Worm (Caenorhabditis elegans) whole organism, L1 larva: ENCODE results near the gene hbl-1.

Experiments
- C04F5.9 ChIP-seq: sonication (generic microtip); optimal IDR thresholded peaks from 2 replicates; lab custom pipeline; 2016; ENCODE audit warnings: missing genetic modification characterization, missing compliant biosample characterization
- C34B4.2 ChIP-seq: sonication (generic microtip); optimal IDR thresholded peaks from 2 replicates; lab custom pipeline; 2017; ENCODE audit warnings: mild to moderate bottlenecking, missing genetic modification characterization, missing compliant biosample characterization
- F16B12.6 ChIP-seq: fragments of 150-350 bp; optimal IDR thresholded peaks from 2 replicates; lab custom pipeline; 2014; ENCODE audit warnings: missing biosample characterization, missing genetic modification characterization
- aha-1 ChIP-seq: fragments of 150-350 bp; optimal IDR thresholded peaks from 2 replicates; lab custom pipeline; 2014; ENCODE audit warnings: missing biosample characterization, missing genetic modification characterization
- alr-1 ChIP-seq: fragments of 200-800 bp; sonication (Bioruptor generic); optimal IDR thresholded peaks from 2 replicates; lab custom pipeline; 2018; ENCODE audit warnings: borderline replicate concordance, mild to moderate bottlenecking, missing genetic modification characterization, missing compliant biosample characterization
- aly-2 ChIP-seq: fragments of 150-350 bp; optimal IDR thresholded peaks from 2 replicates; lab custom pipeline; 2014; ENCODE audit warnings: missing biosample characterization, missing genetic modification characterization
- blmp-1 ChIP-seq: fragments of 150-350 bp; optimal IDR thresholded peaks from 2 replicates; lab custom pipeline; 2014; ENCODE audit warnings: missing biosample characterization, missing genetic modification characterization
- ceh-63 ChIP-seq: fragments of 200-800 bp; sonication (Bioruptor generic); optimal IDR thresholded peaks from 2 replicates; lab custom pipeline; 2018; ENCODE audit warnings: mild to moderate bottlenecking, missing genetic modification characterization, missing compliant biosample characterization
- ceh-88 ChIP-seq: fragments of 200-800 bp; sonication (Bioruptor generic); IDR thresholded peaks from 2 replicates; pipeline ENCODE4 v1.3.6; 2022; ENCODE audit warnings: missing genetic modification characterization, missing compliant biosample characterization
- ceh-90 ChIP-seq: sonication (generic microtip); optimal IDR thresholded peaks from 2 replicates; lab custom pipeline; 2016; ENCODE audit warnings: missing genetic modification characterization, missing compliant biosample characterization
- ces-1 ChIP-seq: fragments of 150-350 bp; optimal IDR thresholded peaks from 2 replicates; lab custom pipeline; 2014; ENCODE audit warnings: missing biosample characterization, missing genetic modification reagents, missing genetic modification characterization
- dpl-1 ChIP-seq, 3 experiments: fragments of 150-350 bp in 2 of 3; sonication (generic microtip) in 1 of 3; optimal IDR thresholded peaks; 2 replicates each; lab custom pipeline; 2014 to 2017; ENCODE audit warnings: missing biosample characterization in 3 of 3, missing genetic modification characterization in 3 of 3, missing genetic modification reagents in 3 of 3
- efl-1 ChIP-seq, 4 experiments: fragments of 150-350 bp; optimal IDR thresholded peaks in 3 of 4; peaks in 1 of 4; 1 replicate in 1 of 4; 2 replicates in 3 of 4; lab custom pipeline; 2014; ENCODE audit warnings: missing biosample characterization in 2 of 4, missing genetic modification characterization in 2 of 4, missing genetic modification reagents in 2 of 4
- efl-3 ChIP-seq: fragments of 200-800 bp; sonication (Bioruptor generic); optimal IDR thresholded peaks from 2 replicates; lab custom pipeline; 2018; ENCODE audit warnings: mild to moderate bottlenecking, missing genetic modification characterization, missing compliant biosample characterization
- egl-13 ChIP-seq: sonication (generic microtip); optimal IDR thresholded peaks from 2 replicates; lab custom pipeline; 2016; ENCODE audit warnings: missing genotype, missing genetic modification reagents, missing genetic modification characterization, missing compliant biosample characterization
- elt-2 ChIP-seq: sonication (generic microtip); optimal IDR thresholded peaks from 2 replicates; lab custom pipeline; 2016; ENCODE audit warnings: missing genetic modification characterization, mild to moderate bottlenecking, inconsistent platforms, missing compliant biosample characterization, missing genetic modification reagents
- elt-3 ChIP-seq, 6 experiments: fragments of 150-350 bp in 1 of 6; sonication (generic microtip); optimal IDR thresholded peaks; 2 replicates each; lab custom pipeline; 2017 to 2018; ENCODE audit warnings: missing biosample characterization in 6 of 6, missing genetic modification characterization in 6 of 6, inconsistent platforms in 1 of 6
- ets-5 ChIP-seq: fragments of 200-800 bp; sonication (Bioruptor generic); IDR thresholded peaks from 2 replicates; pipeline ENCODE4 v1.3.6; 2022; ENCODE audit warnings: missing genetic modification characterization, missing compliant biosample characterization
- fkh-10 ChIP-seq: sonication (generic microtip); optimal IDR thresholded peaks from 2 replicates; lab custom pipeline; 2017; ENCODE audit warnings: missing biosample characterization, missing genetic modification reagents, missing genetic modification characterization
- fkh-8 ChIP-seq: sonication (generic microtip); optimal IDR thresholded peaks from 2 replicates; lab custom pipeline; 2016; ENCODE audit warnings: mild to moderate bottlenecking, missing genetic modification characterization, missing compliant biosample characterization
- fos-1 ChIP-seq: fragments of 150-350 bp; optimal IDR thresholded peaks from 2 replicates; lab custom pipeline; 2014; ENCODE audit warnings: missing biosample characterization, missing genetic modification characterization
- hlh-17 ChIP-seq: fragments of 200-800 bp; sonication (Bioruptor generic); optimal IDR thresholded peaks from 2 replicates; lab custom pipeline; 2018; ENCODE audit warnings: missing genetic modification characterization, mild to moderate bottlenecking, missing compliant biosample characterization, moderate library complexity, borderline replicate concordance
- hlh-4 ChIP-seq: sonication (generic microtip); optimal IDR thresholded peaks from 2 replicates; lab custom pipeline; 2016; ENCODE audit warnings: mild to moderate bottlenecking, missing genetic modification characterization, missing compliant biosample characterization
- irx-1 ChIP-seq: sonication (generic microtip); optimal IDR thresholded peaks from 2 replicates; lab custom pipeline; 2016; ENCODE audit warnings: missing genetic modification characterization, missing compliant biosample characterization
- isw-1 ChIP-seq: fragments of 200-800 bp; sonication (Bioruptor generic); IDR thresholded peaks from 2 replicates; pipeline ENCODE4 v1.3.6; 2022; ENCODE audit warnings: missing genetic modification characterization, missing compliant biosample characterization
- lin-14 ChIP-seq: fragments of 200-800 bp; sonication (Bioruptor generic); optimal IDR thresholded peaks from 2 replicates; lab custom pipeline; 2018; ENCODE audit warnings: mild to moderate bottlenecking, missing genetic modification characterization, moderate library complexity, missing compliant biosample characterization
- lin-35 ChIP-seq, 2 experiments: fragments of 150-350 bp; optimal IDR thresholded peaks; 2 replicates each; lab custom pipeline; 2014; ENCODE audit warnings: missing biosample characterization in 2 of 2, missing genetic modification characterization in 2 of 2, missing genetic modification reagents in 2 of 2
- lin-39 ChIP-seq: fragments of 150-350 bp; optimal IDR thresholded peaks from 2 replicates; lab custom pipeline; 2014; ENCODE audit warnings: missing biosample characterization, missing genetic modification reagents, missing genetic modification characterization
- lir-3 ChIP-seq: sonication (generic microtip); optimal IDR thresholded peaks from 2 replicates; lab custom pipeline; 2016; ENCODE audit warnings: mild to moderate bottlenecking, missing genetic modification characterization, moderate library complexity, missing compliant biosample characterization; ENCODE audit not compliant: poor library complexity
- lsy-2 ChIP-seq, 2 experiments: fragments of 150-350 bp; optimal IDR thresholded peaks; 2 replicates each; lab custom pipeline; 2014; ENCODE audit warnings: missing biosample characterization in 2 of 2, missing genetic modification characterization in 2 of 2
- mab-9 ChIP-seq: fragments of 200-800 bp; sonication (Bioruptor generic); IDR thresholded peaks from 2 replicates; pipeline ENCODE4 v1.3.6; 2022; ENCODE audit warnings: missing genetic modification reagents, missing genetic modification characterization, missing compliant biosample characterization
- mdl-1 ChIP-seq, 2 experiments: fragments of 150-350 bp; optimal IDR thresholded peaks; 2 replicates each; lab custom pipeline; 2014 to 2017; ENCODE audit warnings: missing biosample characterization in 2 of 2, missing genetic modification characterization in 2 of 2, inconsistent platforms in 1 of 2
- nhr-11 ChIP-seq: fragments of 150-350 bp; optimal IDR thresholded peaks from 2 replicates; lab custom pipeline; 2014; ENCODE audit warnings: missing biosample characterization, missing genetic modification characterization
- nhr-12 ChIP-seq: sonication (generic microtip); optimal IDR thresholded peaks from 2 replicates; lab custom pipeline; 2017; ENCODE audit warnings: missing biosample characterization, missing genetic modification characterization
- nhr-237 ChIP-seq: fragments of 150-350 bp; optimal IDR thresholded peaks from 2 replicates; lab custom pipeline; 2014; ENCODE audit warnings: missing biosample characterization, missing genetic modification characterization
- nhr-28 ChIP-seq: fragments of 150-350 bp; optimal IDR thresholded peaks from 2 replicates; lab custom pipeline; 2014; ENCODE audit warnings: missing biosample characterization, missing genetic modification characterization
- nhr-71 ChIP-seq: sonication (generic microtip); optimal IDR thresholded peaks from 2 replicates; lab custom pipeline; 2016; ENCODE audit warnings: mild to moderate bottlenecking, missing genetic modification characterization, moderate library complexity, missing compliant biosample characterization
- nhr-77 ChIP-seq: fragments of 150-350 bp; optimal IDR thresholded peaks from 2 replicates; lab custom pipeline; 2014; ENCODE audit warnings: missing biosample characterization, missing genetic modification characterization
- nhr-85 ChIP-seq: sonication (generic microtip); peaks from one replicate; lab custom pipeline; 2016; ENCODE audit warnings: missing genetic modification characterization, inconsistent platforms, missing compliant biosample characterization
- nhr-90 ChIP-seq: sonication (generic microtip); optimal IDR thresholded peaks from 2 replicates; lab custom pipeline; 2016; ENCODE audit warnings: mild to moderate bottlenecking, missing genetic modification characterization, missing compliant biosample characterization; ENCODE audit not compliant: poor library complexity
- pax-3 ChIP-seq: fragments of 200-800 bp; sonication (Bioruptor generic); optimal IDR thresholded peaks from 2 replicates; lab custom pipeline; 2018; ENCODE audit warnings: mild to moderate bottlenecking, missing genetic modification characterization, moderate library complexity, missing compliant biosample characterization
- pqm-1 ChIP-seq: sonication (generic microtip); optimal IDR thresholded peaks from 3 replicates; lab custom pipeline; 2017; ENCODE audit warnings: missing biosample characterization, missing genetic modification characterization
- skn-1 ChIP-seq: fragments of 150-350 bp; optimal IDR thresholded peaks from 2 replicates; lab custom pipeline; 2014; ENCODE audit warnings: missing biosample characterization, missing genetic modification characterization
- snpc-4 ChIP-seq: fragments of 150-350 bp; optimal IDR thresholded peaks from 2 replicates; lab custom pipeline; 2014; ENCODE audit warnings: missing biosample characterization, missing genetic modification characterization
- sptf-1 ChIP-seq: fragments of 150-350 bp; optimal IDR thresholded peaks from 2 replicates; lab custom pipeline; 2014; ENCODE audit warnings: missing biosample characterization, missing genetic modification characterization
- swsn-7 ChIP-seq: sonication (generic microtip); optimal IDR thresholded peaks from 2 replicates; lab custom pipeline; 2016; ENCODE audit warnings: missing genetic modification characterization, missing compliant biosample characterization
- tbx-2 ChIP-seq: sonication (generic microtip); optimal IDR thresholded peaks from 2 replicates; lab custom pipeline; 2016; ENCODE audit warnings: missing genetic modification characterization, missing compliant biosample characterization
- tlp-1 ChIP-seq: fragments of 150-350 bp; optimal IDR thresholded peaks from 2 replicates; lab custom pipeline; 2014; ENCODE audit warnings: missing biosample characterization, missing genetic modification characterization
- unc-130 ChIP-seq: fragments of 150-350 bp; optimal IDR thresholded peaks from 2 replicates; lab custom pipeline; 2017; ENCODE audit warnings: missing biosample characterization, missing genetic modification characterization, inconsistent platforms
- unc-86 ChIP-seq: sonication (generic microtip); optimal IDR thresholded peaks from 2 replicates; lab custom pipeline; 2016; ENCODE audit warnings: missing genetic modification characterization, missing compliant biosample characterization
- zag-1 ChIP-seq: fragments of 150-350 bp; optimal IDR thresholded peaks from 2 replicates; lab custom pipeline; 2014; ENCODE audit warnings: missing biosample characterization, missing genetic modification characterization
- zip-4 ChIP-seq: fragments of 200-800 bp; sonication (Bioruptor generic); optimal IDR thresholded peaks from 2 replicates; lab custom pipeline; 2018; ENCODE audit warnings: mild to moderate bottlenecking, missing genetic modification characterization, moderate library complexity, missing compliant biosample characterization
- ztf-4 ChIP-seq: fragments of 150-350 bp; optimal IDR thresholded peaks from 2 replicates; lab custom pipeline; 2014; ENCODE audit warnings: missing biosample characterization, missing genetic modification characterization

hbl-1 gene

ce11 chrX:5775804-5776252, 46.1 kb upstream of the hbl-1 start (continued):
- TF ChIP-seq C34B4.2 (tag; lab: Kevin White, UChicago), result no peak
- no peak for TF ChIP-seq nhr-12 (tag; lab: Kevin White, UChicago)
- TF ChIP-seq tlp-1 (tag; lab: Kevin White, UChicago), result no peak
- no peak for TF ChIP-seq ets-5 (GFP tag; lab: Robert Waterston, UW)
- TF ChIP-seq efl-3 (GFP tag; lab: Kevin White, UChicago), result no peak
- no peak for TF ChIP-seq ceh-63 (GFP tag; lab: Kevin White, UChicago)
- TF ChIP-seq skn-1 (tag; lab: Kevin White, UChicago), result peak; percentile 62
- peak; percentile 30 for TF ChIP-seq elt-2 (tag; lab: Kevin White, UChicago)
- no peak for TF ChIP-seq sptf-1 (tag; lab: Kevin White, UChicago)
- TF ChIP-seq lir-3 (tag; lab: Kevin White, UChicago), result no peak
- peak; percentile 49 for TF ChIP-seq unc-86
- TF ChIP-seq hlh-17 (GFP tag; lab: Kevin White, UChicago), result no peak
- no peak for TF ChIP-seq zag-1 (tag; lab: Kevin White, UChicago)
- peak in 1 of 2 experiments; percentile 53 for TF ChIP-seq mdl-1 (tag; optimal IDR thresholded peaks at IDR 0.05; lab: Kevin White, UChicago)
- TF ChIP-seq fos-1, result peak; percentile 39
- no peak for TF ChIP-seq unc-130 (tag; lab: Kevin White, UChicago)
- no peak for TF ChIP-seq nhr-11 (tag; lab: Kevin White, UChicago)
- peak; percentile 4 for TF ChIP-seq ztf-4 (tag; lab: Kevin White, UChicago)
- TF ChIP-seq nhr-90, result no peak
- no peak for TF ChIP-seq pax-3 (tag; lab: Kevin White, UChicago)
- TF ChIP-seq blmp-1, result peak; percentile 81
- no peak for TF ChIP-seq mab-9 (GFP tag; lab: Robert Waterston, UW)
- peak; percentile 5 for TF ChIP-seq snpc-4 (tag; lab: Kevin White, UChicago)
- TF ChIP-seq aha-1 (tag; lab: Kevin White, UChicago), result no peak
- TF ChIP-seq nhr-85 (tag; lab: Kevin White, UChicago), result peak; percentile 78
- no peak for TF ChIP-seq nhr-28
- TF ChIP-seq isw-1 (GFP tag; lab: Robert Waterston, UW), result 0 out of 2 replicates have a peak, but pooled peaks have one; percentile 23
- peak; percentile 57 to 84 for TF ChIP-seq lsy-2 (tag; optimal IDR thresholded peaks at IDR 0.05; lab: Kevin White, UChicago)
- TF ChIP-seq swsn-7 (tag; lab: Kevin White, UChicago), result peak; percentile 59
- TF ChIP-seq ceh-88 (GFP tag; lab: Robert Waterston, UW), result no peak
- TF ChIP-seq nhr-71 (tag; lab: Kevin White, UChicago), result peak; percentile 78
- peak; percentile 38 to 73 for TF ChIP-seq lin-35 (GFP tag; optimal IDR thresholded peaks at IDR 0.05; lab: Kevin White, UChicago)
- peak; percentile 43 for TF ChIP-seq nhr-77 (tag; lab: Kevin White, UChicago)
- TF ChIP-seq tbx-2, result peak; percentile 63
- no peak for TF ChIP-seq nhr-237 (tag; lab: Kevin White, UChicago)
- TF ChIP-seq dpl-1 (GFP tag; optimal IDR thresholded peaks at IDR 0.05; lab: Kevin White, UChicago), result peak; percentile 32 to 70 (median 58)
- no peak for TF ChIP-seq C04F5.9
- no peak for TF ChIP-seq ceh-90 (tag; lab: Kevin White, UChicago)
- TF ChIP-seq fkh-8, result peak; percentile 85
- peak; percentile 72 for TF ChIP-seq fkh-10
- TF ChIP-seq ces-1 (GFP tag; lab: Kevin White, UChicago), result no peak
- TF ChIP-seq alr-1, result no peak
- TF ChIP-seq efl-1 (optimal IDR thresholded peaks at IDR 0.05; lab: Kevin White, UChicago), result peak; percentile 51 to 56
- TF ChIP-seq efl-1 (GFP tag; optimal IDR thresholded peaks at IDR 0.05 in 1 of 2; lab: Kevin White, UChicago), result peak; percentile 45 to 93
- TF ChIP-seq pqm-1 (tag; lab: Kevin White, UChicago), result no peak
- peak in 1 of 6 experiments; percentile 25 for TF ChIP-seq elt-3 (tag; optimal IDR thresholded peaks at IDR 0.05; lab: Kevin White, UChicago)
- TF ChIP-seq zip-4 (GFP tag; lab: Kevin White, UChicago), result no peak
- TF ChIP-seq lin-39 (tag; lab: Kevin White, UChicago), result peak; percentile 48
- TF ChIP-seq lin-14, result peak; percentile 92
- no peak for TF ChIP-seq aly-2
- no peak for TF ChIP-seq hlh-4 (tag; lab: Kevin White, UChicago)
- TF ChIP-seq egl-13 (tag; lab: Kevin White, UChicago), result peak; percentile 15
- TF ChIP-seq F16B12.6 (tag; lab: Kevin White, UChicago), result no peak
- peak; percentile 25 for TF ChIP-seq irx-1 (tag; lab: Kevin White, UChicago)
